Worm (Caenorhabditis elegans): ENCODE results near the gene Y5H2B.3.

The Y5H2B.3 gene

DNA sequence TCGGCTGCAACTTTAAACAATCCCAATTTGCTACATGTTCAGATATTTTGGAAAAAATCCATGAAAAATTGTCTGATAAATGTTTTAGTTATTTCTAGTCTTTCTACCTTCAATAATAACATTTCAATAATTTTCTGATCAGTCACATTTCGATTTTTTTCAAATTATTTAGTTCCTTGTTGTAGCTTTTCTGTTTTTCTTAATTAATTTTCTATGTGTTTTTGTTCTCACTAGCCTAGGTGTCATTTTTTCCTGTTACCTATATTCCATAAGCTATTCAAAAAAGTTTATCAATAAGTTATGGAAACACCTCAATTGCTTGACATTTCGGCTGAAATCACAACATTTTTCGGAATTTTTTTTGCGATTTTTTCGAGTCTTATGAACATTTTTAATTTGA lies 34.8 kb upstream of the Y5H2B.3 start, which contains the start of gene srbc-23:
TSS of gene srbc-23 (plus strand) at position 301 of the 400 bp plus-strand sequence.
- TF ChIP-seq zim-3 (tag; optimal IDR thresholded peaks at IDR 0.05): no peak
- no peak for TF ChIP-seq T07F8.4 (tag; optimal IDR thresholded peaks at IDR 0.05)
- no peak for TF ChIP-seq madf-8 (GFP tag; conservative IDR thresholded peaks at IDR 0.05)
- no peak for TF ChIP-seq rpc-1 (optimal IDR thresholded peaks at IDR 0.05)
- no peak for TF ChIP-seq rpc-1 (tag; optimal IDR thresholded peaks at IDR 0.05)
- TF ChIP-seq gei-17 (GFP tag; optimal IDR thresholded peaks at IDR 0.05): no peak
- TF ChIP-seq egl-18 (GFP tag; IDR thresholded peaks at IDR 0.05): no peak
- TF ChIP-seq repo-1 (tag; optimal IDR thresholded peaks at IDR 0.05): no peak
- no peak for TF ChIP-seq nfya-1 (tag; optimal IDR thresholded peaks at IDR 0.05; ENCODE audit: borderline replicate concordance, insufficient read depth)
- TF ChIP-seq F55B11.4 (tag; optimal IDR thresholded peaks at IDR 0.05; ENCODE audit: borderline replicate concordance, insufficient read depth): no peak
- no peak for TF ChIP-seq C06A6.2 (GFP tag; conservative IDR thresholded peaks at IDR 0.05)
- TF ChIP-seq madf-3 (GFP tag; IDR thresholded peaks at IDR 0.05): no peak
- TF ChIP-seq hrde-1 (tag; optimal IDR thresholded peaks at IDR 0.05; ENCODE audit: borderline replicate concordance): no peak
- no peak for TF ChIP-seq attf-3 (GFP tag; conservative IDR thresholded peaks at IDR 0.05)
- no peak for TF ChIP-seq F52B5.7 (tag; optimal IDR thresholded peaks at IDR 0.05)
- TF ChIP-seq atf-7 (tag; optimal IDR thresholded peaks at IDR 0.05): no peak
- no peak for TF ChIP-seq ceh-91 (GFP tag; IDR thresholded peaks at IDR 0.05)
- TF ChIP-seq hmg-20 (GFP tag; IDR thresholded peaks at IDR 0.05): no peak
- no peak for TF ChIP-seq nhr-120 (GFP tag; IDR thresholded peaks at IDR 0.05)
- TF ChIP-seq ceh-40 (GFP tag; IDR thresholded peaks at IDR 0.05): no peak
- no peak for TF ChIP-seq tlf-1 (GFP tag; optimal IDR thresholded peaks at IDR 0.05)

DNA sequence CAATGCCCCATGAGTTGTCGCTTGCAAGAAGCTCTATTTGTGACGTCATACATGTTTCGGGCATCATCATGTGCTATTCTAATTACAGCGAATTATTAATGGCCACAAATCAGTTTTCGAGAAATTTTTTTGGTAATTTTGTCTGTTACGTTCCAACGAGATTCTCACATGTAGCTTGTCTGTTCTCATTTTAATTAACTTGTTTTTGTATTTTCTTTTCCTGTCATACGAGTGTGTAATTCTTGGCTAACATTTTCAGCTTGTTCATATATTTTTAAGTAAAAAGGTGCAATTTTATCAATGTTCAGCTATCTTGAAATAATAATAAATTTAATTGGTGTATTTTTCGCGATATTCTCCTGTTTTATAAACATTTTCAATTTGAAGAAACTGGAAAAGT lies 32.9 kb upstream of the Y5H2B.3 start, which contains the start of gene srbc-21:
TSS of gene srbc-21 (plus strand) at position 301 of the 400 bp plus-strand sequence.
- TF ChIP-seq madf-10 (tag; optimal IDR thresholded peaks at IDR 0.05) (no peak), ets-4 (GFP tag; optimal IDR thresholded peaks at IDR 0.05) (no peak), zfh-2 (GFP tag; conservative IDR thresholded peaks at IDR 0.05) (no peak), chd-7 (tag; optimal IDR thresholded peaks at IDR 0.05) (no peak), F39B2.1 (GFP tag; IDR thresholded peaks at IDR 0.05) (no peak), nhr-120 (GFP tag; IDR thresholded peaks at IDR 0.05) (no peak), atf-7 (tag; optimal IDR thresholded peaks at IDR 0.05) (no peak), nhr-80 (tag; optimal IDR thresholded peaks at IDR 0.05) (no peak), snpc-1.3 (tag; optimal IDR thresholded peaks at IDR 0.05; ENCODE audit: insufficient read depth) (no peak), nfya-2 (GFP tag; IDR thresholded peaks at IDR 0.05) (no peak), ccch-3 (GFP tag; optimal IDR thresholded peaks at IDR 0.05) (no peak), aptf-2 (GFP tag; conservative IDR thresholded peaks at IDR 0.05) (no peak), T07F8.4 (tag; optimal IDR thresholded peaks at IDR 0.05) (no peak), snpc-1.1 (tag; optimal IDR thresholded peaks at IDR 0.05; ENCODE audit: insufficient read depth) (no peak)

DNA sequence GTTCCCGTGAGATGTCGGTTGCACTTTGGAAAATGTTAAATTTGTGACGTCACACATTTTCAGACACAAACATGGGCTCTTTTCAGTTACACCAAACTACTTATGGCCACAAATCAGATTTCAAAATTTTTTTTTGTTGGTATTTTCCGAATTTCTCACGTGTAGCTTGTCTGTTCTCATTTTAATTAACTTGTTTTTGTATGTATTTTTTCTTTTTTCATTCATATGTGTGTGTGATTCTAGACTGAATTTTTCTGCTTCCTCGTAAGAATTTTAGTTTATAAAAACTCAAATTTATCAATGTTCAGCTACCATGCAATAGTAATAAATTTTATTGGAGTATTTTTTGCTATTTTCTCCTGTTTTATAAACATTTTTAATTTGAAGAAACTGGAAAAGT lies 31.3 kb upstream of the Y5H2B.3 start, which contains the start of gene srbc-22:
TSS of gene srbc-22 (plus strand) at position 301 of the 400 bp plus-strand sequence.
- TF ChIP-seq ceh-100 (GFP tag; IDR thresholded peaks at IDR 0.05): no peak
- no peak for TF ChIP-seq snpc-1.3 (tag; optimal IDR thresholded peaks at IDR 0.05; ENCODE audit: insufficient read depth)
- no peak for TF ChIP-seq fkh-3 (tag; optimal IDR thresholded peaks at IDR 0.05)
- no peak for TF ChIP-seq ceh-91 (GFP tag; IDR thresholded peaks at IDR 0.05)
- TF ChIP-seq him-1 (tag; optimal IDR thresholded peaks at IDR 0.05): no peak
- TF ChIP-seq snpc-4 (GFP tag; optimal IDR thresholded peaks at IDR 0.05): no peak
- TF ChIP-seq snpc-4 (tag; optimal IDR thresholded peaks at IDR 0.05): no peak
- TF ChIP-seq Y56A3A.18 (GFP tag; IDR thresholded peaks at IDR 0.05): no peak
- no peak for TF ChIP-seq ceh-58 (GFP tag; IDR thresholded peaks at IDR 0.05)
- TF ChIP-seq hlh-12 (tag; optimal IDR thresholded peaks at IDR 0.05): no peak
- no peak for TF ChIP-seq pha-4 (tag; optimal IDR thresholded peaks at IDR 0.05)
- no peak for TF ChIP-seq lag-1 (GFP tag; IDR thresholded peaks at IDR 0.05)
- no peak for TF ChIP-seq mel-28 (tag; optimal IDR thresholded peaks at IDR 0.05; ENCODE audit: borderline replicate concordance)
- no peak for TF ChIP-seq ccch-3 (GFP tag; optimal IDR thresholded peaks at IDR 0.05)
- no peak for TF ChIP-seq Y95B8A.8 (GFP tag; IDR thresholded peaks at IDR 0.05)
- no peak for TF ChIP-seq nhr-27 (tag; optimal IDR thresholded peaks at IDR 0.05)
- no peak for TF ChIP-seq atf-7 (tag; optimal IDR thresholded peaks at IDR 0.05)
- no peak for TF ChIP-seq madf-3 (GFP tag; IDR thresholded peaks at IDR 0.05)

Data from whole organism, young adult.